Fruit fly (Drosophila melanogaster) whole organism, pupa: ENCODE data around the gene CG10561.

Experiments
- CG10348 ChIP-seq: fragments of 200-800 bp; sonication (Bioruptor generic); IDR thresholded peaks from 2 replicates; pipeline ENCODE4 v1.3.6; 2022; ENCODE audit warnings: missing biosample characterization, missing genetic modification characterization
- CG12605 ChIP-seq: fragments of 200-800 bp; sonication (Bioruptor generic); IDR thresholded peaks from 2 replicates; pipeline ENCODE4 v1.3.6; 2022; ENCODE audit warnings: missing biosample characterization, missing genetic modification characterization
- CG13204 ChIP-seq: fragments of 200-800 bp; sonication (Bioruptor generic); optimal IDR thresholded peaks from 2 replicates; lab custom pipeline; 2018; ENCODE audit warnings: missing biosample characterization, mild to moderate bottlenecking, missing genetic modification characterization, moderate library complexity
- CG14655 ChIP-seq: fragments of 200-800 bp; sonication (Bioruptor generic); optimal IDR thresholded peaks from 3 replicates; lab custom pipeline; 2017; ENCODE audit warnings: mild to moderate bottlenecking, missing biosample characterization, missing genetic modification reagents, missing genetic modification characterization
- CG15710 ChIP-seq: fragments of 200-800 bp; sonication (Bioruptor generic); optimal IDR thresholded peaks from 2 replicates; lab custom pipeline; 2018; ENCODE audit warnings: missing biosample characterization, mild to moderate bottlenecking, missing genetic modification characterization, moderate library complexity
- CG17806 ChIP-seq: fragments of 200-800 bp; sonication (Bioruptor generic); optimal IDR thresholded peaks from 2 replicates; lab custom pipeline; 2018; ENCODE audit warnings: missing biosample characterization, mild to moderate bottlenecking, missing genetic modification characterization, moderate library complexity
- CG32121 ChIP-seq: fragments of 200-800 bp; sonication (Bioruptor generic); IDR thresholded peaks from 2 replicates; pipeline ENCODE4 v1.3.6; 2022; ENCODE audit warnings: missing biosample characterization, missing genetic modification characterization
- CG34367 ChIP-seq: fragments of 200-800 bp; sonication (Bioruptor generic); optimal IDR thresholded peaks from 2 replicates; lab custom pipeline; 2018; ENCODE audit warnings: missing biosample characterization, mild to moderate bottlenecking, missing genetic modification characterization
- CG4496 ChIP-seq: fragments of 200-800 bp; sonication (Bioruptor generic); IDR thresholded peaks from 3 replicates; pipeline ENCODE4 v1.3.6; 2022; ENCODE audit warnings: missing biosample characterization, missing genetic modification characterization
- CG8159 ChIP-seq: fragments of 200-800 bp; sonication (Bioruptor generic); optimal IDR thresholded peaks from 3 replicates; lab custom pipeline; 2018; ENCODE audit warnings: missing biosample characterization, mild to moderate bottlenecking, missing genetic modification characterization, moderate library complexity
- CG8301 ChIP-seq: fragments of 200-800 bp; sonication (Bioruptor generic); optimal IDR thresholded peaks from 2 replicates; lab custom pipeline; 2018; ENCODE audit warnings: missing biosample characterization, mild to moderate bottlenecking, missing genetic modification characterization
- CG9948 ChIP-seq: fragments of 200-800 bp; sonication (Bioruptor generic); optimal IDR thresholded peaks from 2 replicates; lab custom pipeline; 2018; ENCODE audit warnings: missing biosample characterization, mild to moderate bottlenecking, missing genetic modification characterization, moderate library complexity
- D1 ChIP-seq: fragments of 200-800 bp; sonication (Bioruptor generic); optimal IDR thresholded peaks from 2 replicates; lab custom pipeline; 2018; ENCODE audit warnings: missing biosample characterization, mild to moderate bottlenecking, missing genetic modification characterization, moderate library complexity
- EcR ChIP-seq: fragments of 200-800 bp; sonication (Bioruptor generic); optimal IDR thresholded peaks from 3 replicates; lab custom pipeline; 2019; ENCODE audit warnings: missing biosample characterization, missing genetic modification characterization, mild to moderate bottlenecking, moderate library complexity, missing genetic modification reagents
- Ets98B ChIP-seq: fragments of 200-800 bp; sonication (Bioruptor generic); IDR thresholded peaks from 2 replicates; pipeline ENCODE4 v1.3.6; 2022; ENCODE audit warnings: missing biosample characterization, missing genetic modification characterization
- Pif1A ChIP-seq: fragments of 200-800 bp; sonication (Bioruptor generic); optimal IDR thresholded peaks from 3 replicates; lab custom pipeline; 2016; ENCODE audit warnings: missing biosample characterization, missing genetic modification characterization
- Pif1B ChIP-seq: fragments of 200-800 bp; sonication (Bioruptor generic); optimal IDR thresholded peaks from 3 replicates; lab custom pipeline; 2016; ENCODE audit warnings: missing biosample characterization, missing genetic modification characterization
- Snoo ChIP-seq: fragments of 200-800 bp; sonication (Bioruptor generic); optimal IDR thresholded peaks from 3 replicates; lab custom pipeline; 2017; ENCODE audit warnings: missing biosample characterization, mild to moderate bottlenecking, missing genetic modification characterization, inconsistent platforms
- fd96Ca ChIP-seq: fragments of 200-800 bp; sonication (Bioruptor generic); IDR thresholded peaks from 3 replicates; pipeline ENCODE4 v1.3.6; 2022; ENCODE audit warnings: missing biosample characterization, missing genetic modification characterization
- gl ChIP-seq: fragments of 200-800 bp; sonication (Bioruptor generic); optimal IDR thresholded peaks from 2 replicates; lab custom pipeline; 2018; ENCODE audit warnings: missing biosample characterization, mild to moderate bottlenecking, missing genetic modification characterization
- rn ChIP-seq: fragments of 200-800 bp; sonication (Bioruptor generic); IDR thresholded peaks from 2 replicates; pipeline ENCODE4 v1.3.6; 2022; ENCODE audit warnings: missing biosample characterization, missing genetic modification characterization

Gene CG10561

dm6 chr2L:19114183-19114776 lies at the start of gene CG10561:
Gene CG10561, plus strand, starts transcription at chr2L:19114401.
- TF ChIP-seq CG8159 (tag; lab: Kevin White, UChicago) = no peak

- no peak for TF ChIP-seq D1 (tag; lab: Kevin White, UChicago)
- TF ChIP-seq Pif1B (GFP tag; lab: Kevin White, UChicago) = no peak
- TF ChIP-seq CG15710 (tag; lab: Kevin White, UChicago) = no peak
- no peak for TF ChIP-seq EcR
- no peak for TF ChIP-seq Pif1A
- no peak for TF ChIP-seq Ets98B
- TF ChIP-seq CG4496 (GFP tag; lab: Robert Waterston, UW) = no peak
- no peak for TF ChIP-seq CG34367 (tag; lab: Kevin White, UChicago)
- TF ChIP-seq Snoo (tag; lab: Kevin White, UChicago) = no peak
- TF ChIP-seq gl (tag; lab: Kevin White, UChicago) = no peak
- no peak for TF ChIP-seq fd96Ca (GFP tag; lab: Robert Waterston, UW)
- TF ChIP-seq CG14655 = no peak
- TF ChIP-seq rn (GFP tag; lab: Robert Waterston, UW) = no peak
These were observed 49.5 kb upstream of the CG10561 start, which contains the start of gene CG17343 for dm6 chr2L:19064706-19065105. Gene CG17343, plus strand, starts transcription at chr2L:19064929.

dm6 chr2L:19068393-19068792 lies 45.8 kb upstream of the CG10561 start:
- no peak for TF ChIP-seq CG34367 (tag; lab: Kevin White, UChicago)
- TF ChIP-seq rn (GFP tag; lab: Robert Waterston, UW) = no peak
- TF ChIP-seq CG13204 (GFP tag; lab: Kevin White, UChicago) = no peak
- no peak for TF ChIP-seq fd96Ca (GFP tag; lab: Robert Waterston, UW)
- TF ChIP-seq gl (tag; lab: Kevin White, UChicago) = no peak
- no peak for TF ChIP-seq CG32121 (GFP tag; lab: Robert Waterston, UW)
- TF ChIP-seq CG12605 (GFP tag; lab: Robert Waterston, UW) = no peak
- no peak for TF ChIP-seq D1 (tag; lab: Kevin White, UChicago)
- TF ChIP-seq CG9948 = no peak
- no peak for TF ChIP-seq Ets98B
- no peak for TF ChIP-seq CG4496 (GFP tag; lab: Robert Waterston, UW)
- TF ChIP-seq CG8159 (tag; lab: Kevin White, UChicago) = no peak
- TF ChIP-seq CG15710 (tag; lab: Kevin White, UChicago) = no peak
- TF ChIP-seq EcR = no peak
- TF ChIP-seq CG14655 = no peak
- TF ChIP-seq Pif1B (GFP tag; lab: Kevin White, UChicago) = no peak
- no peak for TF ChIP-seq CG10348 (GFP tag; lab: Robert Waterston, UW)

- TF ChIP-seq EcR = no peak
- no peak for TF ChIP-seq rn (GFP tag; lab: Robert Waterston, UW)
- no peak for TF ChIP-seq CG34367 (tag; lab: Kevin White, UChicago)
- peak; percentile 64; the same call in 2 of the 3 replicates for TF ChIP-seq fd96Ca (GFP tag; lab: Robert Waterston, UW)
These were observed 44.6 kb upstream of the CG10561 start, which contains the start of gene CG10702 for dm6 chr2L:19069548-19070145. Gene CG10702, minus strand, starts transcription at chr2L:19069851.

dm6 chr2L:19071713-19072112 lies 42.5 kb upstream of the CG10561 start:
- TF ChIP-seq Pif1B (GFP tag; lab: Kevin White, UChicago) (no peak), Pif1A (no peak), CG17806 (tag; lab: Kevin White, UChicago) (no peak), CG10348 (GFP tag; lab: Robert Waterston, UW) (no peak), CG32121 (GFP tag; lab: Robert Waterston, UW) (no peak), CG13204 (GFP tag; lab: Kevin White, UChicago) (no peak), CG9948 (no peak), CG8301 (tag; lab: Kevin White, UChicago) (no peak)
- TF ChIP-seq, all 21 proteins: peak for 0

- TF ChIP-seq Pif1B (GFP tag; lab: Kevin White, UChicago) = no peak
- TF ChIP-seq CG8301 (tag; lab: Kevin White, UChicago) = no peak
- no peak for TF ChIP-seq CG15710 (tag; lab: Kevin White, UChicago)
- TF ChIP-seq CG4496 (GFP tag; lab: Robert Waterston, UW) = no peak
- no peak for TF ChIP-seq Snoo (tag; lab: Kevin White, UChicago)
- TF ChIP-seq CG13204 (GFP tag; lab: Kevin White, UChicago) = no peak
- TF ChIP-seq CG10348 (GFP tag; lab: Robert Waterston, UW) = no peak
- no peak for TF ChIP-seq D1 (tag; lab: Kevin White, UChicago)
- TF ChIP-seq CG8159 (tag; lab: Kevin White, UChicago) = no peak
- no peak for TF ChIP-seq CG32121 (GFP tag; lab: Robert Waterston, UW)
- TF ChIP-seq, all 21 proteins: peak for 0
These were observed 39.9 kb upstream of the CG10561 start, which contains the start of gene CG17572 for dm6 chr2L:19074099-19074828. Gene CG17572, minus strand, starts transcription at chr2L:19074149.
